Worm (Caenorhabditis elegans) whole organism, late embryonic: ENCODE data around the gene sms-3.

Source experiments
- C08G9.2 ChIP-seq: sonication (generic microtip); optimal IDR thresholded peaks from 2 replicates; lab custom pipeline; 2016; ENCODE audit warnings: mild to moderate bottlenecking, missing genetic modification characterization, moderate library complexity, missing compliant biosample characterization
- C38D4.7 ChIP-seq: fragments of 200-800 bp; sonication (Bioruptor generic); optimal IDR thresholded peaks from 2 replicates; lab custom pipeline; 2018; ENCODE audit warnings: mild to moderate bottlenecking, missing genetic modification characterization, moderate library complexity, missing compliant biosample characterization
- K02D7.2 ChIP-seq: sonication (generic microtip); optimal IDR thresholded peaks from 2 replicates; lab custom pipeline; 2017; ENCODE audit warnings: mild to moderate bottlenecking, missing genetic modification characterization, missing compliant biosample characterization
- Y22D7AL.16 ChIP-seq: sonication (generic microtip); optimal IDR thresholded peaks from 2 replicates; lab custom pipeline; 2016; ENCODE audit warnings: missing genetic modification characterization, missing compliant biosample characterization
- ahr-1 ChIP-seq: sonication (generic microtip); optimal IDR thresholded peaks from 2 replicates; lab custom pipeline; 2016; ENCODE audit warnings: missing genetic modification characterization, missing compliant biosample characterization
- ceh-2 ChIP-seq: sonication (generic microtip); optimal IDR thresholded peaks from 2 replicates; lab custom pipeline; 2016; ENCODE audit warnings: missing genotype, missing genetic modification characterization, missing compliant biosample characterization
- ceh-30 ChIP-seq: fragments of 150-350 bp; optimal IDR thresholded peaks from 2 replicates; lab custom pipeline; 2014; ENCODE audit warnings: missing biosample characterization, missing genetic modification characterization
- ceh-34 ChIP-seq: sonication (generic microtip); optimal IDR thresholded peaks from 2 replicates; lab custom pipeline; 2016; ENCODE audit warnings: mild to moderate bottlenecking, missing genetic modification characterization, missing compliant biosample characterization
- ceh-45 ChIP-seq: fragments of 200-800 bp; sonication (Bioruptor generic); IDR thresholded peaks from 2 replicates; pipeline ENCODE4 v1.3.6; 2022; ENCODE audit warnings: missing genetic modification reagents, missing genetic modification characterization, missing compliant biosample characterization
- ceh-48 ChIP-seq: sonication (generic microtip); optimal IDR thresholded peaks from 2 replicates; lab custom pipeline; 2016; ENCODE audit warnings: missing genetic modification characterization, inconsistent platforms, missing compliant biosample characterization
- ceh-6 ChIP-seq: fragments of 200-800 bp; sonication (Bioruptor generic); optimal IDR thresholded peaks from 2 replicates; lab custom pipeline; 2018; ENCODE audit warnings: mild to moderate bottlenecking, missing genetic modification characterization, missing compliant biosample characterization
- ceh-9 ChIP-seq: sonication (generic microtip); optimal IDR thresholded peaks from 2 replicates; lab custom pipeline; 2016; ENCODE audit warnings: mild to moderate bottlenecking, missing genetic modification characterization, inconsistent platforms, missing compliant biosample characterization
- dve-1 ChIP-seq: sonication (generic microtip); optimal IDR thresholded peaks from 2 replicates; lab custom pipeline; 2017; ENCODE audit warnings: antibody characterized with exemption, mild to moderate bottlenecking, missing genetic modification characterization, missing compliant biosample characterization
- elt-2 ChIP-seq: sonication (generic microtip); optimal IDR thresholded peaks from 2 replicates; lab custom pipeline; 2016; ENCODE audit warnings: missing genetic modification reagents, missing genetic modification characterization, missing compliant biosample characterization
- ets-4 ChIP-seq: sonication (generic microtip); optimal IDR thresholded peaks from 2 replicates; lab custom pipeline; 2016; ENCODE audit warnings: missing genetic modification characterization, missing compliant biosample characterization
- fkh-10 ChIP-seq: fragments of 150-350 bp; optimal IDR thresholded peaks from 2 replicates; lab custom pipeline; 2014; ENCODE audit warnings: missing biosample characterization, missing genetic modification reagents, missing genetic modification characterization
- fkh-6 ChIP-seq: sonication (generic microtip); optimal IDR thresholded peaks from 2 replicates; lab custom pipeline; 2016; ENCODE audit warnings: missing genetic modification characterization, missing compliant biosample characterization
- hlh-13 ChIP-seq: fragments of 200-800 bp; sonication (Bioruptor generic); optimal IDR thresholded peaks from 2 replicates; lab custom pipeline; 2018; ENCODE audit warnings: mild to moderate bottlenecking, missing genetic modification characterization, missing compliant biosample characterization
- hlh-6 ChIP-seq: sonication (generic microtip); optimal IDR thresholded peaks from 2 replicates; lab custom pipeline; 2016; ENCODE audit warnings: missing genotype, missing genetic modification characterization, missing compliant biosample characterization
- hlh-8 ChIP-seq: sonication (generic microtip); optimal IDR thresholded peaks from 2 replicates; lab custom pipeline; 2016; ENCODE audit warnings: missing genotype, missing genetic modification characterization, missing compliant biosample characterization
- lim-6 ChIP-seq: sonication (generic microtip); optimal IDR thresholded peaks from 2 replicates; lab custom pipeline; 2016; ENCODE audit warnings: missing genetic modification characterization, missing compliant biosample characterization
- lin-11 ChIP-seq: fragments of 200-800 bp; sonication (Bioruptor generic); optimal IDR thresholded peaks from 2 replicates; lab custom pipeline; 2018; ENCODE audit warnings: mild to moderate bottlenecking, missing genetic modification characterization, missing compliant biosample characterization
- nhr-232 ChIP-seq: sonication (generic microtip); optimal IDR thresholded peaks from 2 replicates; lab custom pipeline; 2016; ENCODE audit warnings: missing genetic modification characterization, missing compliant biosample characterization
- pag-3 ChIP-seq: sonication (generic microtip); optimal IDR thresholded peaks from 2 replicates; lab custom pipeline; 2016; ENCODE audit warnings: missing compliant biosample characterization, missing genetic modification characterization, borderline replicate concordance
- pat-9 ChIP-seq: fragments of 200-800 bp; sonication (Bioruptor generic); optimal IDR thresholded peaks from 2 replicates; lab custom pipeline; 2018; ENCODE audit warnings: mild to moderate bottlenecking, missing genetic modification characterization, moderate library complexity, missing compliant biosample characterization
- pha-2 ChIP-seq: sonication (generic microtip); optimal IDR thresholded peaks from 2 replicates; lab custom pipeline; 2017; ENCODE audit warnings: mild to moderate bottlenecking, missing genetic modification characterization, missing compliant biosample characterization
- pha-4 ChIP-seq: fragments of 150-350 bp; optimal IDR thresholded peaks from 2 replicates; lab custom pipeline; 2018; ENCODE audit warnings: missing biosample characterization, missing genetic modification reagents, missing genetic modification characterization
- sox-2 ChIP-seq: fragments of 200-800 bp; sonication (Bioruptor generic); IDR thresholded peaks from 2 replicates; pipeline ENCODE4 v1.3.6; 2022; ENCODE audit warnings: missing genetic modification reagents, missing genetic modification characterization, missing compliant biosample characterization
- syd-9 ChIP-seq: sonication (generic microtip); optimal IDR thresholded peaks from 2 replicates; lab custom pipeline; 2016; ENCODE audit warnings: mild to moderate bottlenecking, missing genetic modification characterization, moderate library complexity, missing compliant biosample characterization
- tbx-7 ChIP-seq: sonication (generic microtip); optimal IDR thresholded peaks from 2 replicates; lab custom pipeline; 2016; ENCODE audit warnings: missing genotype, missing genetic modification characterization, missing compliant biosample characterization
- unc-3 ChIP-seq, 2 experiments: fragments of 200-800 bp in 1 of 2; sonication (Bioruptor generic) in 1 of 2; sonication (generic microtip) in 1 of 2; conservative IDR thresholded peaks in 1 of 2; optimal IDR thresholded peaks in 1 of 2; 2 replicates each; pipeline versions ENCODE4 v1.3.6 to Lab custom; 2016 to 2022; ENCODE audit warnings: missing compliant biosample characterization in 2 of 2, missing genetic modification characterization in 2 of 2, missing genetic modification reagents in 1 of 2
- unc-42 ChIP-seq: sonication (generic microtip); optimal IDR thresholded peaks from 2 replicates; lab custom pipeline; 2016; ENCODE audit warnings: missing genotype, missing genetic modification characterization, missing compliant biosample characterization
- unc-55 ChIP-seq: sonication (generic microtip); optimal IDR thresholded peaks from 2 replicates; lab custom pipeline; 2017; ENCODE audit warnings: missing biosample characterization, missing genetic modification reagents, missing genetic modification characterization
- unc-86 ChIP-seq: sonication (generic microtip); optimal IDR thresholded peaks from 2 replicates; lab custom pipeline; 2016; ENCODE audit warnings: missing genetic modification characterization, missing compliant biosample characterization
- ztf-16 ChIP-seq: sonication (generic microtip); optimal IDR thresholded peaks from 2 replicates; lab custom pipeline; 2017; ENCODE audit warnings: missing genetic modification characterization, missing compliant biosample characterization

The sms-3 gene

DNA sequence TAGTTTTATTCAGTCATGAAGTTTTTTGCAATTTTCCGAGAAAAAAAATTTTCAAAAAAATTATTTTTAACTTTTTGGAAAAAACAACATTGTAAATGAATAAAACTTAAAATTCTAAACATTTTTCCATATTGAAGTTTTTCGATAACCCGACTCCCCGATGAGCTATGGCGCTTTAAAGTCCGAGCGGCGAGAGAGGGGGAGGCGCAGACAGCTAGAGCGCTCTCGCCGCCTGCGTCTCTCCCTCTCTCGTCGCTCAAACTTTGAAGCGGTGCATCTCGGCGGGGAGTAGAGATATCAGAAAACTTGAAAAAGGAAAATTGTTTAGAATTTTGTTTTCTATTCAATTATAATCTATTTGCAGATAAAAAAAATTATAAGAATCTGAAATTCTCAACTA, 37.4 kb upstream of the sms-3 start:
- no peak for TF ChIP-seq sox-2 (GFP tag; lab: Robert Waterston, UW)
- no peak for TF ChIP-seq pat-9
- no peak for TF ChIP-seq unc-42 (tag; lab: Kevin White, UChicago)
- no peak for TF ChIP-seq unc-86 (tag; lab: Kevin White, UChicago)
- TF ChIP-seq dve-1 (tag; lab: Kevin White, UChicago) = no peak
- no peak for TF ChIP-seq ceh-34 (tag; lab: Kevin White, UChicago)
- no peak for TF ChIP-seq unc-3 (GFP tag; conservative IDR thresholded peaks at IDR 0.05; lab: Robert Waterston, UW)
- TF ChIP-seq unc-3 (tag; optimal IDR thresholded peaks at IDR 0.05; lab: Kevin White, UChicago) = no peak
- no peak for TF ChIP-seq ceh-45 (GFP tag; lab: Robert Waterston, UW)
- TF ChIP-seq C38D4.7 (GFP tag; lab: Kevin White, UChicago) = no peak
- no peak for TF ChIP-seq C08G9.2 (tag; lab: Kevin White, UChicago)
- no peak for TF ChIP-seq pha-2 (tag; lab: Kevin White, UChicago)
- TF ChIP-seq hlh-13 (GFP tag; lab: Kevin White, UChicago) = no peak
- no peak for TF ChIP-seq fkh-6
- TF ChIP-seq, all 69 proteins: peak for 0

ce11 chrIII:1634270-1634669, 33.3 kb upstream of the sms-3 start, which contains the start of gene Y22D7AL.11:
Y22D7AL.11 (minus strand) TSS chrIII:1634370.
- TF ChIP-seq ceh-2 (tag; lab: Kevin White, UChicago) (no peak), tbx-7 (tag; lab: Kevin White, UChicago) (no peak), ceh-30 (tag; lab: Kevin White, UChicago) (no peak), elt-2 (no peak), lim-6 (tag; lab: Kevin White, UChicago) (no peak), unc-55 (GFP tag; lab: Kevin White, UChicago) (no peak), ets-4 (tag; lab: Kevin White, UChicago) (no peak), pag-3 (no peak), unc-86 (tag; lab: Kevin White, UChicago) (no peak)

DNA sequence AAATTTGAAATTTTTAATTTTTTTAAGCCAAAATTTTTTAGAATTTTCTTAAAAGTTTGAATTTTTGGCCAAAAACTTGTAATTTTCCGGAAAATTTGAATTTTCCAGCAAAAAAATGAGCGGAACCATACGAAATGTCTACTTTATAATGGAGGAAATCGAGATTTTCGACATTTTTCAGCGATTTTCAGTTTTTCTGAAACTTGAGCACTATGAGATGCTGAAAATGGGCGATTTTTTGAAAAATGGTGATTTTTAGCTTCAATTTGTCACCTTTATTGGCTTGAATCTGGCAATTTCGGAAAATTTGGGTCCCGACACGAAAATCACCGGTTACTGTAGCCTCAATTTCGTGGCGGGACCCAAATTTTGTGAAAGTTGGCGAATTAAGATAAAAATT, 25.6 kb upstream of the sms-3 start, which contains the start of gene Y22D7AL.4:
Gene Y22D7AL.4, plus strand, starts transcription at position 109 of the 400 bp plus-strand sequence.
- TF ChIP-seq ztf-16 (tag; lab: Kevin White, UChicago) (no peak), hlh-6 (no peak), Y22D7AL.16 (tag; lab: Kevin White, UChicago) (no peak), unc-55 (GFP tag; lab: Kevin White, UChicago) (no peak), ets-4 (tag; lab: Kevin White, UChicago) (no peak)

- TF ChIP-seq lim-6 (tag; lab: Kevin White, UChicago) (no peak), lin-11 (tag; lab: Kevin White, UChicago) (no peak), ceh-6 (GFP tag; lab: Kevin White, UChicago) (no peak), fkh-6 (no peak), hlh-8 (tag; lab: Kevin White, UChicago) (no peak), Y22D7AL.16 (tag; lab: Kevin White, UChicago) (no peak), pha-4 (no peak), elt-2 (no peak), fkh-10 (no peak), nhr-232 (tag; lab: Kevin White, UChicago) (no peak), ets-4 (tag; lab: Kevin White, UChicago) (no peak), unc-86 (tag; lab: Kevin White, UChicago) (no peak), C08G9.2 (tag; lab: Kevin White, UChicago) (no peak), ceh-48 (no peak), hlh-13 (GFP tag; lab: Kevin White, UChicago) (no peak), syd-9 (no peak), ceh-34 (tag; lab: Kevin White, UChicago) (no peak)
Observed at ce11 chrIII:1625660-1626275, 24.8 kb upstream of the sms-3 start.

- TF ChIP-seq K02D7.2 (tag; lab: Kevin White, UChicago) (no peak), ahr-1 (tag; lab: Kevin White, UChicago) (no peak), ceh-48 (no peak), ceh-9 (tag; lab: Kevin White, UChicago) (no peak), elt-2 (peak; percentile 41), ceh-45 (GFP tag; lab: Robert Waterston, UW) (no peak), unc-86 (tag; lab: Kevin White, UChicago) (no peak), unc-55 (GFP tag; lab: Kevin White, UChicago) (no peak)
Observed at ce11 chrIII:1622329-1622728, 21.4 kb upstream of the sms-3 start.
